Worm (Caenorhabditis elegans): ENCODE data around the gene M163.9.

- TF ChIP-seq dpl-1 (GFP tag; optimal IDR thresholded peaks at IDR 0.05) (no peak), lir-3 (tag; optimal IDR thresholded peaks at IDR 0.05) (no peak), dmd-8 (GFP tag; IDR thresholded peaks at IDR 0.05) (no peak), pqm-1 (tag; optimal IDR thresholded peaks at IDR 0.05) (no peak), gei-8 (GFP tag; optimal IDR thresholded peaks at IDR 0.05) (no peak)
These were observed 1.3 kb downstream of the M163.9 start, which contains the start of gene M163.10 for ce11 chrX:14470687-14471086.
